Fruit fly (Drosophila melanogaster) whole organism, embryonic: ENCODE measurements around the gene Sytbeta.

Source experiments
- ATbp ChIP-seq: fragments of 200-800 bp; sonication (Bioruptor generic); optimal IDR thresholded peaks from 2 replicates; lab custom pipeline; 2017; ENCODE audit warnings: missing biosample characterization, mild to moderate bottlenecking, missing genetic modification characterization, missing genetic modification reagents
- Antp ChIP-seq: fragments of 200-800 bp; sonication (Bioruptor generic); optimal IDR thresholded peaks from 3 replicates; lab custom pipeline; 2016; ENCODE audit warnings: missing biosample characterization, missing genetic modification characterization
- B-H2 ChIP-seq: fragments of 200-800 bp; sonication (Bioruptor generic); optimal IDR thresholded peaks from 2 replicates; lab custom pipeline; 2018; ENCODE audit warnings: missing biosample characterization, mild to moderate bottlenecking, missing genetic modification characterization
- CG10366 ChIP-seq: fragments of 200-800 bp; sonication (Bioruptor generic); IDR thresholded peaks from 2 replicates; pipeline ENCODE4 v1.3.6; 2022; ENCODE audit warnings: missing biosample characterization, missing genetic modification characterization
- CG11696 ChIP-seq: fragments of 200-800 bp; sonication (Bioruptor generic); IDR thresholded peaks from 2 replicates; pipeline ENCODE4 v1.3.6; 2022; ENCODE audit warnings: missing biosample characterization, missing genetic modification characterization
- CG12391 ChIP-seq: fragments of 200-800 bp; sonication (Bioruptor generic); optimal IDR thresholded peaks from 3 replicates; lab custom pipeline; 2018; ENCODE audit warnings: missing biosample characterization, mild to moderate bottlenecking, missing genetic modification characterization, moderate library complexity
- CG1647 ChIP-seq: fragments of 200-800 bp; sonication (Bioruptor generic); optimal IDR thresholded peaks from 3 replicates; lab custom pipeline; 2016; ENCODE audit warnings: missing biosample characterization, missing genetic modification characterization
- CG17328 ChIP-seq: fragments of 200-800 bp; sonication (Bioruptor generic); IDR thresholded peaks from 2 replicates; pipeline ENCODE4 v1.3.6; 2022; ENCODE audit warnings: missing biosample characterization, missing genetic modification characterization
- CG17359 ChIP-seq: fragments of 200-800 bp; sonication (Bioruptor generic); optimal IDR thresholded peaks from 3 replicates; lab custom pipeline; 2018; ENCODE audit warnings: missing biosample characterization, mild to moderate bottlenecking, missing genetic modification characterization, moderate library complexity
- CG17361 ChIP-seq: fragments of 200-800 bp; sonication (Bioruptor generic); IDR thresholded peaks from 3 replicates; pipeline ENCODE4 v1.3.6; 2022; ENCODE audit warnings: missing biosample characterization, missing genetic modification characterization
- CG18262 ChIP-seq: fragments of 200-800 bp; optimal IDR thresholded peaks from 3 replicates; lab custom pipeline; 2019; ENCODE audit warnings: missing biosample characterization, mild to moderate bottlenecking, missing genetic modification characterization, moderate library complexity
- CG2678 ChIP-seq: fragments of 200-800 bp; sonication (Bioruptor generic); optimal IDR thresholded peaks from 3 replicates; lab custom pipeline; 2019; ENCODE audit warnings: missing biosample characterization, mild to moderate bottlenecking, missing genetic modification characterization, moderate library complexity
- CG2712 ChIP-seq: fragments of 200-800 bp; optimal IDR thresholded peaks from 3 replicates; lab custom pipeline; 2019; ENCODE audit warnings: missing biosample characterization, mild to moderate bottlenecking, missing genetic modification characterization, moderate library complexity
- CG31441 ChIP-seq: fragments of 200-800 bp; sonication (Bioruptor generic); IDR thresholded peaks from 2 replicates; pipeline ENCODE4 v1.3.6; 2022; ENCODE audit warnings: missing biosample characterization, missing genetic modification characterization
- CG4820 ChIP-seq: fragments of 200-800 bp; sonication (Bioruptor generic); optimal IDR thresholded peaks from 3 replicates; lab custom pipeline; 2016; ENCODE audit warnings: missing biosample characterization, missing genetic modification characterization
- CG6683 ChIP-seq: fragments of 200-800 bp; sonication (Bioruptor generic); optimal IDR thresholded peaks from 2 replicates; lab custom pipeline; 2017; ENCODE audit warnings: missing biosample characterization, mild to moderate bottlenecking, missing genetic modification characterization, missing genetic modification reagents
- CG6813 ChIP-seq: fragments of 200-800 bp; sonication (Bioruptor generic); optimal IDR thresholded peaks from 2 replicates; lab custom pipeline; 2017; ENCODE audit warnings: missing biosample characterization, missing genetic modification characterization, mild to moderate bottlenecking, moderate library complexity, missing genetic modification reagents
- CG7372 ChIP-seq: fragments of 200-800 bp; sonication (Bioruptor generic); IDR thresholded peaks from 2 replicates; pipeline ENCODE4 v1.3.6; 2022; ENCODE audit warnings: missing biosample characterization, missing genetic modification characterization
- CG8388 ChIP-seq: fragments of 200-800 bp; sonication (Bioruptor generic); optimal IDR thresholded peaks from 2 replicates; lab custom pipeline; 2019; ENCODE audit warnings: missing biosample characterization, mild to moderate bottlenecking, missing genetic modification characterization, moderate library complexity
- CG8765 ChIP-seq: fragments of 200-800 bp; sonication (Bioruptor generic); IDR thresholded peaks from 2 replicates; pipeline ENCODE4 v1.3.6; 2022; ENCODE audit warnings: missing biosample characterization, missing genetic modification characterization
- Ets65A ChIP-seq: fragments of 200-800 bp; sonication (Bioruptor generic); peaks from one replicate; lab custom pipeline; 2016; ENCODE audit warnings: missing biosample characterization, missing genetic modification characterization
- HHEX ChIP-seq: fragments of 200-800 bp; sonication (Bioruptor generic); optimal IDR thresholded peaks from 3 replicates; lab custom pipeline; 2017; ENCODE audit warnings: missing biosample characterization, mild to moderate bottlenecking, missing genetic modification characterization, missing genetic modification reagents
- Lhr ChIP-seq: fragments of 200-800 bp; sonication (Bioruptor generic); optimal IDR thresholded peaks from 3 replicates; lab custom pipeline; 2017; ENCODE audit warnings: mild to moderate bottlenecking, missing biosample characterization, missing genetic modification reagents, missing genetic modification characterization
- Myb ChIP-seq: fragments of 200-800 bp; sonication (Bioruptor generic); optimal IDR thresholded peaks from 2 replicates; lab custom pipeline; 2016; ENCODE audit warnings: missing biosample characterization, missing genetic modification characterization
- Stat92E ChIP-seq, 3 experiments: fragments of >200 bp in 2 of 3; fragments of 200-800 bp in 1 of 3; sonication (Bioruptor generic) in 1 of 3; optimal IDR thresholded peaks; 2 replicates each; lab custom pipeline; 2017 to 2019; ENCODE audit warnings: missing biosample characterization in 3 of 3, missing genetic modification characterization in 3 of 3, mild to moderate bottlenecking in 1 of 3, moderate library complexity in 1 of 3
- ara ChIP-seq: fragments of 200-800 bp; sonication (Bioruptor generic); IDR thresholded peaks from 2 replicates; pipeline ENCODE4 v1.3.6; 2022; ENCODE audit warnings: missing biosample characterization, missing genetic modification characterization
- chif ChIP-seq, 2 experiments: fragments of 200-800 bp; sonication (Bioruptor generic); optimal IDR thresholded peaks; 3 replicates each; lab custom pipeline; 2016; ENCODE audit warnings: missing biosample characterization in 2 of 2, missing genetic modification characterization in 2 of 2
- corto ChIP-seq: fragments of 200-800 bp; sonication (Bioruptor generic); optimal IDR thresholded peaks from 2 replicates; lab custom pipeline; 2016; ENCODE audit warnings: missing biosample characterization, mild to moderate bottlenecking, missing genetic modification characterization, moderate library complexity
- dmrt99B ChIP-seq: fragments of 200-800 bp; sonication (Bioruptor generic); optimal IDR thresholded peaks from 2 replicates; lab custom pipeline; 2018; ENCODE audit warnings: missing biosample characterization, mild to moderate bottlenecking, missing genetic modification characterization, moderate library complexity
- fd96Cb ChIP-seq: fragments of 200-800 bp; sonication (Bioruptor generic); optimal IDR thresholded peaks from 2 replicates; lab custom pipeline; 2018; ENCODE audit warnings: missing biosample characterization, mild to moderate bottlenecking, missing genetic modification characterization, moderate library complexity
- grn ChIP-seq: fragments of 200-800 bp; sonication (Bioruptor generic); optimal IDR thresholded peaks from 3 replicates; lab custom pipeline; 2017; ENCODE audit warnings: missing biosample characterization, missing genetic modification characterization
- gsb-n ChIP-seq: fragments of 200-800 bp; sonication (Bioruptor generic); optimal IDR thresholded peaks from 3 replicates; lab custom pipeline; 2018; ENCODE audit warnings: missing biosample characterization, mild to moderate bottlenecking, missing genetic modification characterization
- insv ChIP-seq, 2 experiments: fragments of 200-800 bp; sonication (Bioruptor generic); optimal IDR thresholded peaks; 3 replicates each; lab custom pipeline; 2016 to 2018; ENCODE audit warnings: missing biosample characterization in 2 of 2, missing genetic modification characterization in 2 of 2
- klu ChIP-seq: fragments of 200-800 bp; sonication (Bioruptor generic); IDR thresholded peaks from 2 replicates; pipeline ENCODE4 v1.3.6; 2022; ENCODE audit warnings: missing biosample characterization, missing genetic modification characterization
- kni ChIP-seq: fragments of 200-800 bp; sonication (Bioruptor generic); optimal IDR thresholded peaks from 3 replicates; lab custom pipeline; 2017; ENCODE audit warnings: mild to moderate bottlenecking, missing biosample characterization, missing genetic modification reagents, missing genetic modification characterization
- luna ChIP-seq: fragments of 200-800 bp; sonication (Bioruptor generic); optimal IDR thresholded peaks from 2 replicates; lab custom pipeline; 2016; ENCODE audit warnings: missing biosample characterization, missing genetic modification characterization
- mld ChIP-seq: fragments of 200-800 bp; sonication (Bioruptor generic); IDR thresholded peaks from 3 replicates; pipeline ENCODE4 v1.3.6; 2022; ENCODE audit warnings: missing biosample characterization, missing genetic modification characterization; ENCODE audit not compliant: partially characterized antibody
- pan ChIP-seq, 4 experiments: fragments of >200 bp in 3 of 4; fragments of 200-800 bp in 1 of 4; sonication (Bioruptor generic) in 1 of 4; optimal IDR thresholded peaks in 3 of 4; IDR thresholded peaks in 1 of 4; 2 replicates each; pipeline versions ENCODE4 v1.3.6 to Lab custom; 2017 to 2022; ENCODE audit warnings: missing biosample characterization in 2 of 4, missing genetic modification characterization in 2 of 4, mixed read lengths in 1 of 4
- peb ChIP-seq: fragments of 200-800 bp; sonication (Bioruptor generic); IDR thresholded peaks from 2 replicates; pipeline ENCODE4 v1.3.6; 2022; ENCODE audit warnings: missing biosample characterization, missing genetic modification characterization
- phol ChIP-seq: fragments of 200-800 bp; sonication (Bioruptor generic); optimal IDR thresholded peaks from 3 replicates; lab custom pipeline; 2018; ENCODE audit warnings: missing biosample characterization, mild to moderate bottlenecking, missing genetic modification characterization, moderate library complexity
- pros ChIP-seq: fragments of 200-800 bp; sonication (Bioruptor generic); optimal IDR thresholded peaks from 3 replicates; lab custom pipeline; 2019; ENCODE audit warnings: missing biosample characterization, mild to moderate bottlenecking, missing genetic modification characterization, moderate library complexity
- sens ChIP-seq: fragments of 200-800 bp; sonication (Bioruptor generic); peaks from one replicate; lab custom pipeline; 2016; ENCODE audit warnings: missing biosample characterization, missing genetic modification characterization
- sna ChIP-seq: fragments of 200-800 bp; sonication (Bioruptor generic); IDR thresholded peaks from 2 replicates; pipeline ENCODE4 v1.3.6; 2022; ENCODE audit warnings: missing biosample characterization, missing genetic modification characterization; ENCODE audit not compliant: partially characterized antibody
- tll ChIP-seq, 2 experiments: fragments of 200-800 bp in 1 of 2; fragments of >200 bp in 1 of 2; sonication (Bioruptor generic) in 1 of 2; optimal IDR thresholded peaks; 2 replicates each; lab custom pipeline; 2017 to 2019; ENCODE audit warnings: missing biosample characterization in 2 of 2, missing genetic modification characterization in 2 of 2, mild to moderate bottlenecking in 1 of 2, moderate library complexity in 1 of 2
- twi ChIP-seq: fragments of 200-800 bp; optimal IDR thresholded peaks from 2 replicates; lab custom pipeline; 2019; ENCODE audit warnings: missing biosample characterization, mild to moderate bottlenecking, missing genetic modification characterization, moderate library complexity
- wdn ChIP-seq: fragments of 200-800 bp; sonication (Bioruptor generic); IDR thresholded peaks from 2 replicates; pipeline ENCODE4 v1.3.6; 2022; ENCODE audit warnings: missing biosample characterization, missing genetic modification characterization
- yki ChIP-seq: fragments of >200 bp; optimal IDR thresholded peaks from 3 replicates; lab custom pipeline; 2018

Sytbeta gene

DNA sequence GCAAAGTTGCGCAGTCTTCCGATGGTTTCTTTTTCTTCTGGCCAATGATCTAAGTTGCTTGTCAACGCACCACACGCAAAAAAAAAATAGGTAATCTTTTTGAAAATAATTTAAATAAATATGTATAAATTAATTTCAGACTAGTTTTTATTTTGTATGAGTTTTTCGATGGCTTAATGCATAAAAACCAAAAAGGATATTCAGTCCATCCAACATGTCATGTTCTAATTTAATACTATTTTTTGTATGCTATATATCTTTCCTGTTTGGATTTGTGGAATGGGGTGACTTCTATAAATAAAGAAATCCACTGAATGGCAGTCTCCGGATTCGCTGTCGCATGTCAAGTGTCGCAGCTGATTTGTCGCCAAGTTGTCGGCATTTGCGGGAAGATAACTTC lies 55.1 kb downstream of the Sytbeta start (continued):
- TF ChIP-seq pros (GFP tag; lab: Kevin White, UChicago) = no peak
- TF ChIP-seq CG12391 (tag; lab: Kevin White, UChicago) = peak; percentile 6
- TF ChIP-seq Ets65A (GFP tag; lab: Kevin White, UChicago) = peak; percentile 82
- no peak for TF ChIP-seq Antp
- peak; percentile 3 for TF ChIP-seq phol
- peak; percentile 27 for TF ChIP-seq CG2678
- peak; percentile 12 for TF ChIP-seq CG8388 (GFP tag; lab: Kevin White, UChicago)
- TF ChIP-seq CG10366 (GFP tag; lab: Robert Waterston, UW) = no peak
- TF ChIP-seq CG1647 (GFP tag; lab: Kevin White, UChicago) = no peak
- TF ChIP-seq sens (GFP tag; lab: Kevin White, UChicago) = peak; percentile 61
- 0 out of 2 replicates have a peak, but pooled peaks have one; percentile 22 for TF ChIP-seq CG31441
- no peak for TF ChIP-seq peb
- peak; percentile 11 for TF ChIP-seq CG2712 (tag; lab: Kevin White, UChicago)
- peak; percentile 26 for TF ChIP-seq CG17359
- TF ChIP-seq dmrt99B = peak; percentile 19
- no peak for TF ChIP-seq CG4820

DNA sequence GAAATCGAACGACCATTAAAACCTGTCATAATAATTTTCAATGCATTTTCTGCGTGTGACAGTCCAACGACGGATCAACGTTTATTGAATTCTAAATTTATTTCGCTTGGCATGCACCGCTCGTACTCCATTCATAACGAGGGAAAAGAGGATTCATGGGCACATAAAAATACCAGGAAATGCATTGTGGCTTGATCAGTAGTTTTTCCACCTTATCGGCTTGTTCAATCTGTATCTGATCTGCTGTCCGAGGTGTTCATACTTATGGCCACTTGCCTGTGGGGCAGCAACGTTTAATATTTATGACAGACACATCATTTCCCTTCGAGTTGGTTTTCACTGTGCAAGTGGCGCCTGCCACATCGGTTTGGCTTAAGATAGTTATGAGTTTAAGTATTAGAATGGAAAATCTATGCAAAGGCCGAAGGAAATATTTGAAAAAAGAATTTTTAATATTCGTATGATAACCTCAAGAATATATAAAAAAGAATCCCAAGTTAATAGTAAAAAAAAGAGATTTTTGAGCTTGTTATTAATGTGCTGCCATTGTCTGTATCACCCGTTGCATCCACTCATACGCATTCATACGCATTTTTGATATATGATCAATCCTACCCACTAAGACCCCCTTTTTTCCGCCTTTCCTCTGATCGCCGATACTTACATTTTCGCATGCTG lies 57.4 kb downstream of the Sytbeta start:
- TF ChIP-seq fd96Cb (tag; lab: Kevin White, UChicago) (no peak), sens (GFP tag; lab: Kevin White, UChicago) (peak; percentile 73), grn (peak; percentile 71), twi (no peak), Stat92E (GFP tag; optimal IDR thresholded peaks at IDR 0.05; lab: Kevin White, UChicago) (peak in 1 of 3 experiments; percentile 81), CG11696 (peak; percentile 57), kni (GFP tag; lab: Kevin White, UChicago) (peak; percentile 73)

DNA sequence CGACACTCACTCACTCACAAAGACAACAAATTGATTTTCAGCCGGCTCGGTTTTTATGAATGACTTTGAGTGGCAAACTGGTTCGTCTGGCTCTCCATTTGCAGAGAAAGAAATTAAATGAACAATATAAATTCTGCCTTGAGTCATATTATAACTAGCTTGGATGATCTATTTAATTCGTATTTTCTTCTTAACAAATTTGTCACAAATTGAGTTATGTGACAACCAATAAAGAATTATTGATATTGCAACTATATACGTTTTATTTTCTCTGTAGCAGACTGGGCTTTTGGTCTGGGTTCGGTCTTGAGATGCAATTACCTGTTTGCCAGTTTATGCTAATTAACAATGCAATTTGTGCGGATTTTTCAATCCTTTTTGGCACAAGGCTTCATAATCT lies 58.0 kb downstream of the Sytbeta start:
- no peak for TF ChIP-seq luna
- peak; percentile 13 for TF ChIP-seq ATbp (GFP tag; lab: Kevin White, UChicago)
- no peak for TF ChIP-seq Myb (GFP tag; lab: Kevin White, UChicago)
- TF ChIP-seq CG6683 (GFP tag; lab: Kevin White, UChicago) = no peak
- no peak for TF ChIP-seq wdn (GFP tag; lab: Robert Waterston, UW)
- no peak for TF ChIP-seq tll (GFP tag; optimal IDR thresholded peaks at IDR 0.05; lab: Kevin White, UChicago)
- TF ChIP-seq yki = no peak
- no peak for TF ChIP-seq CG7372 (GFP tag; lab: Robert Waterston, UW)
- no peak for TF ChIP-seq CG8765 (GFP tag; lab: Robert Waterston, UW)
- no peak for TF ChIP-seq chif (GFP tag; optimal IDR thresholded peaks at IDR 0.05; lab: Kevin White, UChicago)
- TF ChIP-seq gsb-n (tag; lab: Kevin White, UChicago) = no peak
- TF ChIP-seq B-H2 (GFP tag; lab: Kevin White, UChicago) = no peak
- TF ChIP-seq sna (GFP tag; lab: Robert Waterston, UW) = no peak
- TF ChIP-seq klu (GFP tag; lab: Robert Waterston, UW) = no peak
- peak; percentile 35 for TF ChIP-seq CG18262 (tag; lab: Kevin White, UChicago)
- no peak; the same call in 1 of the 2 replicates for TF ChIP-seq CG17328
- peak; percentile 15 for TF ChIP-seq phol
- TF ChIP-seq HHEX = no peak
- TF ChIP-seq CG6813 (GFP tag; lab: Kevin White, UChicago) = no peak
- peak; percentile 39; the same call in 1 of the 2 replicates for TF ChIP-seq ara
- no peak for TF ChIP-seq insv (GFP tag; optimal IDR thresholded peaks at IDR 0.05; lab: Kevin White, UChicago)
- no peak for TF ChIP-seq corto (GFP tag; lab: Kevin White, UChicago)
- 0 out of 3 replicates have a peak, but pooled peaks have one; percentile 30 for TF ChIP-seq CG17361 (GFP tag; lab: Robert Waterston, UW)
- TF ChIP-seq Lhr (GFP tag; lab: Kevin White, UChicago) = no peak
- no peak for TF ChIP-seq mld (GFP tag; lab: Robert Waterston, UW)
- peak; percentile 30 for TF ChIP-seq sens (GFP tag; lab: Kevin White, UChicago)
- TF ChIP-seq pan (optimal IDR thresholded peaks at IDR 0.05; lab: Kevin White, UChicago) = no peak
- TF ChIP-seq pan (GFP tag; optimal IDR thresholded peaks at IDR 0.05 in 1 of 2, IDR thresholded peaks at IDR 0.05 in 1 of 2) = peak in 1 of 2 experiments; percentile 59
